Worm (Caenorhabditis elegans) whole organism, young adult: ENCODE data around the gene K11C4.2.

ENCODE experiments used
- B0035.1 ChIP-seq: sonication (generic microtip); optimal IDR thresholded peaks from 2 replicates; lab custom pipeline; 2016; ENCODE audit warnings: missing genetic modification characterization, mild to moderate bottlenecking, missing compliant biosample characterization, missing genotype, missing genetic modification reagents
- C06A6.2 ChIP-seq: fragments of 200-800 bp; sonication (Bioruptor generic); conservative IDR thresholded peaks from 2 replicates; pipeline ENCODE4 v1.3.6; 2022; ENCODE audit warnings: missing genetic modification characterization, missing compliant biosample characterization
- C17E4.6 ChIP-seq: fragments of 200-800 bp; sonication (Bioruptor generic); IDR thresholded peaks from 2 replicates; pipeline ENCODE4 v1.3.6; 2022; ENCODE audit warnings: missing genetic modification reagents, missing genetic modification characterization, missing compliant biosample characterization
- D2030.7 ChIP-seq: fragments of 200-800 bp; sonication (Bioruptor generic); IDR thresholded peaks from 2 replicates; pipeline ENCODE4 v1.3.6; 2022; ENCODE audit warnings: missing genetic modification reagents, missing genetic modification characterization, missing compliant biosample characterization
- F49E8.2 ChIP-seq: sonication (generic microtip); optimal IDR thresholded peaks from 3 replicates; lab custom pipeline; 2017; ENCODE audit warnings: missing genetic modification characterization, mild to moderate bottlenecking, missing compliant biosample characterization, antibody characterized with exemption, moderate library complexity; ENCODE audit not compliant: insufficient read depth
- F52B5.7 ChIP-seq: sonication (generic microtip); optimal IDR thresholded peaks from 2 replicates; lab custom pipeline; 2016; ENCODE audit warnings: mild to moderate bottlenecking, missing genetic modification characterization, missing compliant biosample characterization
- F57A8.1 ChIP-seq: fragments of 200-800 bp; sonication (Bioruptor generic); optimal IDR thresholded peaks from 2 replicates; lab custom pipeline; 2018; ENCODE audit warnings: mild to moderate bottlenecking, missing genetic modification characterization, moderate library complexity, missing compliant biosample characterization
- K12H6.12 ChIP-seq: fragments of 200-800 bp; sonication (Bioruptor generic); optimal IDR thresholded peaks from 2 replicates; lab custom pipeline; 2018; ENCODE audit warnings: mild to moderate bottlenecking, missing genetic modification characterization, missing compliant biosample characterization
- T07F8.4 ChIP-seq: sonication (generic microtip); optimal IDR thresholded peaks from 2 replicates; lab custom pipeline; 2016; ENCODE audit warnings: mild to moderate bottlenecking, missing genetic modification characterization, moderate library complexity, missing compliant biosample characterization
- Y53G8AR.9 ChIP-seq: fragments of 200-800 bp; sonication (Bioruptor generic); conservative IDR thresholded peaks from 2 replicates; pipeline ENCODE4 v1.3.6; 2022; ENCODE audit warnings: missing genetic modification reagents, missing genetic modification characterization, missing compliant biosample characterization
- akir-1 ChIP-seq: fragments of 200-800 bp; sonication (Bioruptor generic); optimal IDR thresholded peaks from 2 replicates; lab custom pipeline; 2018; ENCODE audit warnings: mild to moderate bottlenecking, missing genetic modification characterization, moderate library complexity, missing compliant biosample characterization
- ama-1 ChIP-seq, 3 experiments: fragments of 150-350 bp in 1 of 3; sonication (generic microtip) in 2 of 3; optimal IDR thresholded peaks; 2 replicates each; lab custom pipeline; 2014 to 2018; ENCODE audit warnings: missing biosample characterization in 2 of 3, missing genetic modification characterization in 2 of 3, missing genetic modification reagents in 2 of 3
- aptf-3 ChIP-seq: fragments of 200-800 bp; sonication (Bioruptor generic); IDR thresholded peaks from 2 replicates; pipeline ENCODE4 v1.3.6; 2022; ENCODE audit warnings: missing genetic modification characterization, missing compliant biosample characterization
- bed-1 ChIP-seq: fragments of 200-800 bp; sonication (Bioruptor generic); IDR thresholded peaks from 2 replicates; pipeline ENCODE4 v1.3.6; 2022; ENCODE audit warnings: missing genetic modification reagents, missing genetic modification characterization, missing compliant biosample characterization
- ceh-100 ChIP-seq: fragments of 200-800 bp; sonication (Bioruptor generic); IDR thresholded peaks from 2 replicates; pipeline ENCODE4 v1.3.6; 2022; ENCODE audit warnings: missing genetic modification reagents, missing genetic modification characterization, missing compliant biosample characterization
- ceh-40 ChIP-seq: fragments of 200-800 bp; sonication (Bioruptor generic); IDR thresholded peaks from 2 replicates; pipeline ENCODE4 v1.3.6; 2022; ENCODE audit warnings: missing genetic modification characterization, missing compliant biosample characterization
- ceh-79 ChIP-seq: sonication (generic microtip); optimal IDR thresholded peaks from 2 replicates; lab custom pipeline; 2017; ENCODE audit warnings: mild to moderate bottlenecking, missing genetic modification characterization, missing compliant biosample characterization
- efl-1 ChIP-seq: fragments of 150-350 bp; optimal IDR thresholded peaks from 2 replicates; lab custom pipeline; 2014; ENCODE audit warnings: missing biosample characterization, missing genetic modification reagents, missing genetic modification characterization
- egl-44 ChIP-seq: fragments of 200-800 bp; sonication (Bioruptor generic); IDR thresholded peaks from 2 replicates; pipeline ENCODE4 v1.3.6; 2022; ENCODE audit warnings: missing genetic modification reagents, missing genetic modification characterization, missing compliant biosample characterization
- ekl-4 ChIP-seq: fragments of 200-800 bp; sonication (Bioruptor generic); IDR thresholded peaks from 2 replicates; pipeline ENCODE4 v1.3.6; 2022; ENCODE audit warnings: missing genetic modification reagents, missing genetic modification characterization, missing compliant biosample characterization
- him-1 ChIP-seq: sonication (generic microtip); optimal IDR thresholded peaks from 2 replicates; lab custom pipeline; 2016; ENCODE audit warnings: missing genotype, missing genetic modification reagents, missing genetic modification characterization, missing compliant biosample characterization
- hrde-1 ChIP-seq: sonication (generic microtip); optimal IDR thresholded peaks from 2 replicates; lab custom pipeline; 2016; ENCODE audit warnings: missing genetic modification characterization, mild to moderate bottlenecking, missing compliant biosample characterization, moderate library complexity, missing genotype, missing genetic modification reagents, borderline replicate concordance
- lin-40 ChIP-seq: sonication (generic microtip); optimal IDR thresholded peaks from 2 replicates; lab custom pipeline; 2016; ENCODE audit warnings: missing genetic modification characterization, mild to moderate bottlenecking, missing compliant biosample characterization, missing genotype, missing genetic modification reagents
- lsl-1 ChIP-seq: fragments of 200-800 bp; sonication (Bioruptor generic); optimal IDR thresholded peaks from 2 replicates; lab custom pipeline; 2018; ENCODE audit warnings: mild to moderate bottlenecking, missing genetic modification characterization, moderate library complexity, missing compliant biosample characterization
- mxl-1 ChIP-seq: sonication (generic microtip); optimal IDR thresholded peaks from 2 replicates; lab custom pipeline; 2016; ENCODE audit warnings: missing genetic modification characterization, missing compliant biosample characterization
- nfya-1 ChIP-seq: sonication (generic microtip); optimal IDR thresholded peaks from 2 replicates; lab custom pipeline; 2017; ENCODE audit warnings: antibody characterized with exemption, missing compliant biosample characterization, missing genetic modification characterization, borderline replicate concordance; ENCODE audit not compliant: insufficient read depth
- nhr-27 ChIP-seq: fragments of 200-800 bp; sonication (Bioruptor generic); optimal IDR thresholded peaks from 2 replicates; lab custom pipeline; 2018; ENCODE audit warnings: mild to moderate bottlenecking, missing genetic modification characterization, moderate library complexity, missing compliant biosample characterization
- nhr-80 ChIP-seq: sonication (generic microtip); optimal IDR thresholded peaks from 2 replicates; lab custom pipeline; 2016; ENCODE audit warnings: missing genetic modification characterization, missing compliant biosample characterization
- pbrm-1 ChIP-seq: fragments of 200-800 bp; sonication (Bioruptor generic); IDR thresholded peaks from 2 replicates; pipeline ENCODE4 v1.3.6; 2022; ENCODE audit warnings: missing genetic modification reagents, missing genetic modification characterization, missing compliant biosample characterization
- pha-4 ChIP-seq: fragments of 150-350 bp; sonication (generic microtip); optimal IDR thresholded peaks from 2 replicates; lab custom pipeline; 2014; ENCODE audit warnings: missing biosample characterization, missing genetic modification reagents, missing genetic modification characterization
- rcor-1 ChIP-seq: fragments of 200-800 bp; sonication (Bioruptor generic); IDR thresholded peaks from 2 replicates; pipeline ENCODE4 v1.3.6; 2022; ENCODE audit warnings: missing genetic modification reagents, missing genetic modification characterization, missing compliant biosample characterization
- sdz-38 ChIP-seq: sonication (generic microtip); optimal IDR thresholded peaks from 2 replicates; lab custom pipeline; 2016; ENCODE audit warnings: missing genotype, missing genetic modification characterization, missing compliant biosample characterization
- sea-2 ChIP-seq: fragments of 200-800 bp; sonication (Bioruptor generic); IDR thresholded peaks from 2 replicates; pipeline ENCODE4 v1.3.6; 2022; ENCODE audit warnings: missing genetic modification characterization, missing compliant biosample characterization
- snpc-4 ChIP-seq, 5 experiments: fragments of 150-350 bp in 1 of 5; sonication (generic microtip) in 4 of 5; optimal IDR thresholded peaks; 2 replicates each; lab custom pipeline; 2014 to 2018; ENCODE audit warnings: missing genetic modification characterization in 5 of 5, missing biosample characterization in 3 of 5, antibody characterized with exemption in 2 of 5, mild to moderate bottlenecking in 2 of 5, missing compliant biosample characterization in 2 of 5, missing genotype in 2 of 5, moderate library complexity in 2 of 5, missing genetic modification reagents in 1 of 5
- somi-1 ChIP-seq: fragments of 200-800 bp; sonication (Bioruptor generic); optimal IDR thresholded peaks from 2 replicates; lab custom pipeline; 2018; ENCODE audit warnings: mild to moderate bottlenecking, missing genetic modification characterization, missing compliant biosample characterization
- sptf-2 ChIP-seq: fragments of 200-800 bp; sonication (Bioruptor generic); optimal IDR thresholded peaks from 2 replicates; lab custom pipeline; 2018; ENCODE audit warnings: mild to moderate bottlenecking, missing genetic modification characterization, missing compliant biosample characterization
- tbp1 ChIP-seq: fragments of 200-800 bp; sonication (Bioruptor generic); optimal IDR thresholded peaks from 2 replicates; lab custom pipeline; 2018; ENCODE audit warnings: mild to moderate bottlenecking, missing genetic modification characterization, missing compliant biosample characterization
- tlf-1 ChIP-seq: fragments of 200-800 bp; sonication (Bioruptor generic); optimal IDR thresholded peaks from 2 replicates; lab custom pipeline; 2018; ENCODE audit warnings: mild to moderate bottlenecking, missing genetic modification characterization, missing compliant biosample characterization
- unc-62 ChIP-seq: fragments of 150-350 bp; optimal IDR thresholded peaks from 2 replicates; lab custom pipeline; 2014; ENCODE audit warnings: missing biosample characterization, missing genetic modification reagents, missing genetic modification characterization
- ztf-22 ChIP-seq: fragments of 200-800 bp; sonication (Bioruptor generic); optimal IDR thresholded peaks from 2 replicates; lab custom pipeline; 2018; ENCODE audit warnings: mild to moderate bottlenecking, missing genetic modification characterization, moderate library complexity, missing compliant biosample characterization
- ztf-25 ChIP-seq: fragments of 200-800 bp; sonication (Bioruptor generic); IDR thresholded peaks from 2 replicates; pipeline ENCODE4 v1.3.6; 2022; ENCODE audit warnings: missing genetic modification reagents, missing genetic modification characterization, missing compliant biosample characterization
- ztf-28 ChIP-seq: fragments of 200-800 bp; sonication (Bioruptor generic); IDR thresholded peaks from 2 replicates; pipeline ENCODE4 v1.3.6; 2022; ENCODE audit warnings: missing genetic modification reagents, missing genetic modification characterization, missing compliant biosample characterization

The K11C4.2 gene

ce11 chrV:6888828-6889227 lies 6.0 kb upstream of the K11C4.2 start (continued):
- TF ChIP-seq aptf-3 (GFP tag; lab: Robert Waterston, UW) (no peak), K12H6.12 (tag; lab: Kevin White, UChicago) (no peak), lsl-1 (GFP tag; lab: Kevin White, UChicago) (peak; percentile 43), ztf-28 (GFP tag; lab: Robert Waterston, UW) (0 out of 2 replicates have a peak, but pooled peaks have one; percentile 14), egl-44 (GFP tag; lab: Robert Waterston, UW) (peak; percentile 89), snpc-4 (GFP tag; optimal IDR thresholded peaks at IDR 0.05; lab: Kevin White, UChicago) (peak; percentile 69), snpc-4 (tag; optimal IDR thresholded peaks at IDR 0.05; lab: Kevin White, UChicago) (peak in 2 of 4 experiments; percentile 64 to 72), somi-1 (GFP tag; lab: Kevin White, UChicago) (peak; percentile 21), B0035.1 (tag; lab: Kevin White, UChicago) (peak; percentile 18), F57A8.1 (GFP tag; lab: Kevin White, UChicago) (no peak), ceh-40 (peak; percentile 69; the same call in 1 of the 2 replicates), akir-1 (GFP tag; lab: Kevin White, UChicago) (no peak), nhr-80 (tag; lab: Kevin White, UChicago) (peak; percentile 46), him-1 (peak; percentile 90), ekl-4 (GFP tag; lab: Robert Waterston, UW) (peak; percentile 69), ceh-79 (tag; lab: Kevin White, UChicago) (no peak), Y53G8AR.9 (GFP tag; lab: Robert Waterston, UW) (0 out of 2 replicates have a peak, but pooled peaks have one; percentile 56), pha-4 (tag; lab: Kevin White, UChicago) (no peak), rcor-1 (GFP tag; lab: Robert Waterston, UW) (peak; percentile 43; the same call in 1 of the 2 replicates), F52B5.7 (peak; percentile 68), lin-40 (peak; percentile 68), nhr-27 (tag; lab: Kevin White, UChicago) (peak; percentile 77), T07F8.4 (tag; lab: Kevin White, UChicago) (peak; percentile 66), efl-1 (no peak), tbp1 (GFP tag; lab: Kevin White, UChicago) (peak; percentile 98), D2030.7 (GFP tag; lab: Robert Waterston, UW) (peak; percentile 76), unc-62 (GFP tag; lab: Kevin White, UChicago) (no peak), sdz-38 (no peak), hrde-1 (tag; lab: Kevin White, UChicago) (peak; percentile 78), mxl-1 (peak; percentile 57), ztf-25 (GFP tag; lab: Robert Waterston, UW) (peak; percentile 67; the same call in 1 of the 2 replicates), bed-1 (GFP tag; lab: Robert Waterston, UW) (no peak; the same call in 1 of the 2 replicates), C06A6.2 (GFP tag; lab: Robert Waterston, UW) (no peak), sea-2 (GFP tag; lab: Robert Waterston, UW) (no peak), tlf-1 (GFP tag; lab: Kevin White, UChicago) (peak; percentile 44), ztf-22 (GFP tag; lab: Kevin White, UChicago) (peak; percentile 66), ama-1 (optimal IDR thresholded peaks at IDR 0.05; lab: Kevin White, UChicago) (no peak), ama-1 (GFP tag; optimal IDR thresholded peaks at IDR 0.05; lab: Kevin White, UChicago) (peak; percentile 77 to 87), nfya-1 (tag; lab: Kevin White, UChicago) (no peak), ceh-100 (GFP tag; lab: Robert Waterston, UW) (no peak), F49E8.2 (peak; percentile 38), C17E4.6 (GFP tag; lab: Robert Waterston, UW) (no peak), sptf-2 (GFP tag; lab: Kevin White, UChicago) (peak; percentile 50), pbrm-1 (GFP tag; lab: Robert Waterston, UW) (peak; percentile 69; the same call in 1 of the 2 replicates)
